Fruit fly (Drosophila melanogaster): Measurements from ENCODE around the gene rtet.

The rtet gene

dm6 chr3R:21130050-21130449 lies 21.8 kb downstream of the rtet start, which contains the start of gene Ice2 (continued):
- TF ChIP-seq Meics (GFP tag; optimal IDR thresholded peaks at IDR 0.05) (no peak), sens (GFP tag) (peak; percentile 74), Fer3 (tag; optimal IDR thresholded peaks at IDR 0.05) (no peak), CG3163 (GFP tag; optimal IDR thresholded peaks at IDR 0.05) (no peak), sim (GFP tag; IDR thresholded peaks at IDR 0.05) (no peak), CG7963 (GFP tag; IDR thresholded peaks at IDR 0.05; ENCODE audit: partially characterized antibody) (no peak), CG10431 (GFP tag; optimal IDR thresholded peaks at IDR 0.05) (no peak), gfzf (GFP tag; optimal IDR thresholded peaks at IDR 0.05) (peak; percentile 75), sc (optimal IDR thresholded peaks at IDR 0.05) (no peak), sc (GFP tag; optimal IDR thresholded peaks at IDR 0.05) (no peak), CG9876 (GFP tag; optimal IDR thresholded peaks at IDR 0.05) (no peak), Sox102F (GFP tag; optimal IDR thresholded peaks at IDR 0.05) (no peak), CG12104 (GFP tag; optimal IDR thresholded peaks at IDR 0.05) (no peak), tap (tag; optimal IDR thresholded peaks at IDR 0.05) (no peak), CG2875 (GFP tag; optimal IDR thresholded peaks at IDR 0.05) (no peak), bigmax (GFP tag; optimal IDR thresholded peaks at IDR 0.05) (no peak), CG42726 (GFP tag; IDR thresholded peaks at IDR 0.05; ENCODE audit: partially characterized antibody) (no peak), CG32532 (GFP tag; IDR thresholded peaks at IDR 0.05) (no peak), scrt (GFP tag; optimal IDR thresholded peaks at IDR 0.05) (no peak), Poxn (GFP tag; IDR thresholded peaks at IDR 0.05) (no peak), crp (GFP tag; optimal IDR thresholded peaks at IDR 0.05) (no peak), Nf-YC (tag; optimal IDR thresholded peaks at IDR 0.05) (peak; percentile 2), gro (GFP tag; optimal IDR thresholded peaks at IDR 0.05) (no peak), mam (GFP tag; optimal IDR thresholded peaks at IDR 0.05) (no peak), ttk (GFP tag; IDR thresholded peaks at IDR 0.05) (no peak), pb (GFP tag; optimal IDR thresholded peaks at IDR 0.05) (no peak), H15 (GFP tag; IDR thresholded peaks at IDR 0.05) (no peak), Hmx (GFP tag; optimal IDR thresholded peaks at IDR 0.05) (no peak), ap (GFP tag; IDR thresholded peaks at IDR 0.05) (no peak), CG7271 (tag; optimal IDR thresholded peaks at IDR 0.05) (no peak), CG4328 (GFP tag; optimal IDR thresholded peaks at IDR 0.05) (no peak), Vsx1 (GFP tag; optimal IDR thresholded peaks at IDR 0.05) (no peak), CG7372 (GFP tag; IDR thresholded peaks at IDR 0.05) (no peak), chn (GFP tag; optimal IDR thresholded peaks at IDR 0.05) (no peak), Med (GFP tag) (peak; percentile 76), grn (GFP tag; optimal IDR thresholded peaks at IDR 0.05) (no peak), sob (GFP tag; IDR thresholded peaks at IDR 0.05) (peak; percentile 38), Dip3 (GFP tag; optimal IDR thresholded peaks at IDR 0.05) (no peak), CG1647 (GFP tag; optimal IDR thresholded peaks at IDR 0.05) (no peak), CG6689 (GFP tag; IDR thresholded peaks at IDR 0.05) (no peak), Bteb2 (GFP tag; optimal IDR thresholded peaks at IDR 0.05) (no peak), chm (GFP tag; IDR thresholded peaks at IDR 0.05) (no peak), da (GFP tag; optimal IDR thresholded peaks at IDR 0.05) (no peak), CG14014 (GFP tag; IDR thresholded peaks at IDR 0.05) (peak; percentile 33; the same call in 1 of the 2 replicates), Dek (tag; optimal IDR thresholded peaks at IDR 0.05) (no peak), CG1603 (tag; optimal IDR thresholded peaks at IDR 0.05) (peak; percentile 49), B-H2 (GFP tag; optimal IDR thresholded peaks at IDR 0.05) (no peak), CG8281 (tag; optimal IDR thresholded peaks at IDR 0.05) (no peak), ATbp (GFP tag; optimal IDR thresholded peaks at IDR 0.05) (no peak), CG10565 (GFP tag; optimal IDR thresholded peaks at IDR 0.05) (no peak), CG11723 (GFP tag; optimal IDR thresholded peaks at IDR 0.05) (no peak), CG1233 (GFP tag; optimal IDR thresholded peaks at IDR 0.05) (no peak), hth (optimal IDR thresholded peaks at IDR 0.05) (no peak)
